Worm (Caenorhabditis elegans) whole organism, late embryonic: Measurements from ENCODE around the gene inso-1.
A peak's percentile ranks its signal among the peaks of the same experiment; 100 is the strongest.

Experiments used
- F13H6.1 ChIP-seq: sonication (generic microtip); optimal IDR thresholded peaks from 2 replicates; lab custom pipeline; 2016; ENCODE audit warnings: missing genetic modification characterization, missing compliant biosample characterization
- K02D7.2 ChIP-seq: sonication (generic microtip); optimal IDR thresholded peaks from 2 replicates; lab custom pipeline; 2017; ENCODE audit warnings: mild to moderate bottlenecking, missing genetic modification characterization, missing compliant biosample characterization
- K09A11.1 ChIP-seq: sonication (generic microtip); optimal IDR thresholded peaks from 2 replicates; lab custom pipeline; 2017; ENCODE audit warnings: antibody characterized with exemption, mild to moderate bottlenecking, missing genetic modification characterization, missing compliant biosample characterization; ENCODE audit not compliant: insufficient read depth
- Y22D7AL.16 ChIP-seq: sonication (generic microtip); optimal IDR thresholded peaks from 2 replicates; lab custom pipeline; 2016; ENCODE audit warnings: missing genetic modification characterization, missing compliant biosample characterization
- ahr-1 ChIP-seq: sonication (generic microtip); optimal IDR thresholded peaks from 2 replicates; lab custom pipeline; 2016; ENCODE audit warnings: missing genetic modification characterization, missing compliant biosample characterization
- ceh-18 ChIP-seq: sonication (generic microtip); optimal IDR thresholded peaks from 2 replicates; lab custom pipeline; 2016; ENCODE audit warnings: missing genetic modification characterization, missing compliant biosample characterization
- ceh-19 ChIP-seq: fragments of 200-800 bp; sonication (Bioruptor generic); optimal IDR thresholded peaks from 2 replicates; lab custom pipeline; 2018; ENCODE audit warnings: mild to moderate bottlenecking, missing genetic modification characterization, missing compliant biosample characterization
- ceh-2 ChIP-seq: sonication (generic microtip); optimal IDR thresholded peaks from 2 replicates; lab custom pipeline; 2016; ENCODE audit warnings: missing genotype, missing genetic modification characterization, missing compliant biosample characterization
- ceh-30 ChIP-seq: fragments of 150-350 bp; optimal IDR thresholded peaks from 2 replicates; lab custom pipeline; 2014; ENCODE audit warnings: missing biosample characterization, missing genetic modification characterization
- ceh-31 ChIP-seq: sonication (generic microtip); optimal IDR thresholded peaks from 2 replicates; lab custom pipeline; 2016; ENCODE audit warnings: missing genetic modification characterization, missing compliant biosample characterization
- ceh-45 ChIP-seq: fragments of 200-800 bp; sonication (Bioruptor generic); IDR thresholded peaks from 2 replicates; pipeline ENCODE4 v1.3.6; 2022; ENCODE audit warnings: missing genetic modification reagents, missing genetic modification characterization, missing compliant biosample characterization
- ceh-48 ChIP-seq: sonication (generic microtip); optimal IDR thresholded peaks from 2 replicates; lab custom pipeline; 2016; ENCODE audit warnings: missing genetic modification characterization, inconsistent platforms, missing compliant biosample characterization
- ceh-9 ChIP-seq: sonication (generic microtip); optimal IDR thresholded peaks from 2 replicates; lab custom pipeline; 2016; ENCODE audit warnings: mild to moderate bottlenecking, missing genetic modification characterization, inconsistent platforms, missing compliant biosample characterization
- dmd-4 ChIP-seq: sonication (generic microtip); optimal IDR thresholded peaks from 2 replicates; lab custom pipeline; 2016; ENCODE audit warnings: borderline replicate concordance, missing genetic modification characterization, missing compliant biosample characterization
- elt-2 ChIP-seq: sonication (generic microtip); optimal IDR thresholded peaks from 2 replicates; lab custom pipeline; 2016; ENCODE audit warnings: missing genetic modification reagents, missing genetic modification characterization, missing compliant biosample characterization
- elt-4 ChIP-seq: sonication (generic microtip); optimal IDR thresholded peaks from 2 replicates; lab custom pipeline; 2016; ENCODE audit warnings: missing genetic modification characterization, missing compliant biosample characterization
- ets-4 ChIP-seq: sonication (generic microtip); optimal IDR thresholded peaks from 2 replicates; lab custom pipeline; 2016; ENCODE audit warnings: missing genetic modification characterization, missing compliant biosample characterization
- fkh-10 ChIP-seq: fragments of 150-350 bp; optimal IDR thresholded peaks from 2 replicates; lab custom pipeline; 2014; ENCODE audit warnings: missing biosample characterization, missing genetic modification reagents, missing genetic modification characterization
- fkh-6 ChIP-seq: sonication (generic microtip); optimal IDR thresholded peaks from 2 replicates; lab custom pipeline; 2016; ENCODE audit warnings: missing genetic modification characterization, missing compliant biosample characterization
- hlh-6 ChIP-seq: sonication (generic microtip); optimal IDR thresholded peaks from 2 replicates; lab custom pipeline; 2016; ENCODE audit warnings: missing genotype, missing genetic modification characterization, missing compliant biosample characterization
- hlh-8 ChIP-seq: sonication (generic microtip); optimal IDR thresholded peaks from 2 replicates; lab custom pipeline; 2016; ENCODE audit warnings: missing genotype, missing genetic modification characterization, missing compliant biosample characterization
- lim-6 ChIP-seq: sonication (generic microtip); optimal IDR thresholded peaks from 2 replicates; lab custom pipeline; 2016; ENCODE audit warnings: missing genetic modification characterization, missing compliant biosample characterization
- madf-2 ChIP-seq: sonication (generic microtip); optimal IDR thresholded peaks from 2 replicates; lab custom pipeline; 2017; ENCODE audit warnings: missing genetic modification characterization, missing compliant biosample characterization
- nfya-1 ChIP-seq: sonication (generic microtip); optimal IDR thresholded peaks from 2 replicates; lab custom pipeline; 2017; ENCODE audit warnings: missing genetic modification characterization, mild to moderate bottlenecking, missing compliant biosample characterization, antibody characterized with exemption, moderate library complexity
- nhr-11 ChIP-seq: fragments of 150-350 bp; optimal IDR thresholded peaks from 2 replicates; lab custom pipeline; 2014; ENCODE audit warnings: missing biosample characterization, missing genetic modification characterization
- nhr-232 ChIP-seq: sonication (generic microtip); optimal IDR thresholded peaks from 2 replicates; lab custom pipeline; 2016; ENCODE audit warnings: missing genetic modification characterization, missing compliant biosample characterization
- pat-9 ChIP-seq: fragments of 200-800 bp; sonication (Bioruptor generic); optimal IDR thresholded peaks from 2 replicates; lab custom pipeline; 2018; ENCODE audit warnings: mild to moderate bottlenecking, missing genetic modification characterization, moderate library complexity, missing compliant biosample characterization
- pax-1 ChIP-seq: fragments of 150-350 bp; optimal IDR thresholded peaks from 2 replicates; lab custom pipeline; 2014; ENCODE audit warnings: missing biosample characterization, missing genetic modification characterization
- pha-4 ChIP-seq: fragments of 150-350 bp; optimal IDR thresholded peaks from 2 replicates; lab custom pipeline; 2018; ENCODE audit warnings: missing biosample characterization, missing genetic modification reagents, missing genetic modification characterization
- ref-2 ChIP-seq: sonication (generic microtip); optimal IDR thresholded peaks from 2 replicates; lab custom pipeline; 2016; ENCODE audit warnings: missing genetic modification characterization, missing compliant biosample characterization
- rnt-1 ChIP-seq: sonication (generic microtip); optimal IDR thresholded peaks from 2 replicates; lab custom pipeline; 2016; ENCODE audit warnings: missing genetic modification characterization, missing compliant biosample characterization
- sdc-2 ChIP-seq: sonication (generic microtip); optimal IDR thresholded peaks from 2 replicates; lab custom pipeline; 2016; ENCODE audit warnings: missing genotype, missing genetic modification characterization, missing compliant biosample characterization
- sox-2 ChIP-seq: fragments of 200-800 bp; sonication (Bioruptor generic); IDR thresholded peaks from 2 replicates; pipeline ENCODE4 v1.3.6; 2022; ENCODE audit warnings: missing genetic modification reagents, missing genetic modification characterization, missing compliant biosample characterization
- sox-4 ChIP-seq: sonication (generic microtip); optimal IDR thresholded peaks from 2 replicates; lab custom pipeline; 2017; ENCODE audit warnings: mild to moderate bottlenecking, missing genetic modification characterization, inconsistent platforms, missing compliant biosample characterization
- tbx-2 ChIP-seq: sonication (generic microtip); optimal IDR thresholded peaks from 2 replicates; lab custom pipeline; 2016; ENCODE audit warnings: missing genetic modification characterization, missing compliant biosample characterization
- tbx-7 ChIP-seq: sonication (generic microtip); optimal IDR thresholded peaks from 2 replicates; lab custom pipeline; 2016; ENCODE audit warnings: missing genotype, missing genetic modification characterization, missing compliant biosample characterization
- unc-3 ChIP-seq, 2 experiments: fragments of 200-800 bp in 1 of 2; sonication (Bioruptor generic) in 1 of 2; sonication (generic microtip) in 1 of 2; conservative IDR thresholded peaks in 1 of 2; optimal IDR thresholded peaks in 1 of 2; 2 replicates each; pipeline versions ENCODE4 v1.3.6 to Lab custom; 2016 to 2022; ENCODE audit warnings: missing compliant biosample characterization in 2 of 2, missing genetic modification characterization in 2 of 2, missing genetic modification reagents in 1 of 2
- unc-42 ChIP-seq: sonication (generic microtip); optimal IDR thresholded peaks from 2 replicates; lab custom pipeline; 2016; ENCODE audit warnings: missing genotype, missing genetic modification characterization, missing compliant biosample characterization

Gene inso-1

DNA sequence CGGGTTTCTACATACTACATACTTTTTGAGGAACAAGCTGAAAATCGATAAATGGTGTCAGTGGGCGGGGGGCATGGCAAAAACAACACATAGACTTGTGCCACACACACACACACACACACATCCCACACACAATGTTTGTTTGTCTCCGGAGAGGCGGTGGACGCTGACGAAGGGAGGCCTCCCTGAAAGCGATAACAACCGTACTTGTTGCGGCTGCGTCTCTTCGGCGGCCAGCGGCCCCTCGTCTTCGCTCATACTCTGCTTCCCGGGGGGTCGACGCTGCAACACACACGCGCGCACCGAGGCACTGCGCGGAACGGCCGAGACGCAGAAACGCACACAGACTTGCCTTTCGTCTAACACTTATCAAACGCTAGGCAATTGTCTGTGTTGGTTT is 19.8 kb downstream of the inso-1 start (continued):
- TF ChIP-seq ceh-9 (tag; lab: Kevin White, UChicago) (no peak), fkh-10 (GFP tag; lab: Kevin White, UChicago) (no peak), unc-42 (tag; lab: Kevin White, UChicago) (peak; percentile 41), elt-4 (tag; lab: Kevin White, UChicago) (no peak), ceh-30 (tag; lab: Kevin White, UChicago) (no peak), ceh-2 (tag; lab: Kevin White, UChicago) (peak; percentile 43), ceh-19 (peak; percentile 8), fkh-6 (tag; lab: Kevin White, UChicago) (no peak), ceh-18 (peak; percentile 70), nhr-232 (no peak), K02D7.2 (no peak), nhr-11 (tag; lab: Kevin White, UChicago) (no peak), F13H6.1 (tag; lab: Kevin White, UChicago) (peak; percentile 61), dmd-4 (tag; lab: Kevin White, UChicago) (no peak), ceh-48 (tag; lab: Kevin White, UChicago) (peak; percentile 41)

- no peak for TF ChIP-seq nhr-232
- no peak for TF ChIP-seq unc-3 (GFP tag; conservative IDR thresholded peaks at IDR 0.05; lab: Robert Waterston, UW)
- no peak for TF ChIP-seq unc-3 (tag; optimal IDR thresholded peaks at IDR 0.05; lab: Kevin White, UChicago)
- TF ChIP-seq rnt-1 (tag; lab: Kevin White, UChicago): no peak
- TF ChIP-seq ceh-9 (tag; lab: Kevin White, UChicago): no peak
- no peak for TF ChIP-seq elt-2 (tag; lab: Kevin White, UChicago)
- no peak for TF ChIP-seq pax-1 (tag; lab: Kevin White, UChicago)
- no peak for TF ChIP-seq pat-9 (tag; lab: Kevin White, UChicago)
- no peak for TF ChIP-seq sox-4
- no peak for TF ChIP-seq lim-6
- no peak for TF ChIP-seq sox-2 (GFP tag; lab: Robert Waterston, UW)
Observed at ce11 chrX:1321044-1321443, 21.1 kb downstream of the inso-1 start, which contains the start of gene pdk-1. TSS of gene pdk-1 (plus strand) at chrX:1321344.

ce11 chrX:1322997-1323396 is 23.0 kb downstream of the inso-1 start:
- TF ChIP-seq nfya-1 (tag; lab: Kevin White, UChicago) (peak; percentile 58), tbx-7 (tag; lab: Kevin White, UChicago) (no peak), ceh-31 (tag; lab: Kevin White, UChicago) (peak; percentile 69), ets-4 (no peak), ceh-18 (peak; percentile 36), ceh-45 (GFP tag; lab: Robert Waterston, UW) (no peak), unc-42 (tag; lab: Kevin White, UChicago) (peak; percentile 97), ahr-1 (tag; lab: Kevin White, UChicago) (no peak), Y22D7AL.16 (tag; lab: Kevin White, UChicago) (no peak), pha-4 (tag; lab: Kevin White, UChicago) (no peak), rnt-1 (tag; lab: Kevin White, UChicago) (peak; percentile 6), hlh-6 (tag; lab: Kevin White, UChicago) (no peak), ref-2 (tag; lab: Kevin White, UChicago) (peak; percentile 44), madf-2 (tag; lab: Kevin White, UChicago) (peak; percentile 4), hlh-8 (tag; lab: Kevin White, UChicago) (no peak), K09A11.1 (tag; lab: Kevin White, UChicago) (peak; percentile 18), sdc-2 (tag; lab: Kevin White, UChicago) (peak; percentile 98), tbx-2 (peak; percentile 28)
